Fruit fly (Drosophila melanogaster) whole organism, embryonic: ENCODE measurements around the gene MSBP.

Experiments used
- Antp ChIP-seq: fragments of 200-800 bp; sonication (Bioruptor generic); optimal IDR thresholded peaks from 3 replicates; lab custom pipeline; 2016; ENCODE audit warnings: missing biosample characterization, missing genetic modification characterization
- C15 ChIP-seq: fragments of 200-800 bp; sonication (Bioruptor generic); IDR thresholded peaks from 3 replicates; pipeline ENCODE4 v1.3.6; 2022; ENCODE audit warnings: missing biosample characterization, missing genetic modification characterization
- CG10267 ChIP-seq: fragments of 200-800 bp; sonication (Bioruptor generic); optimal IDR thresholded peaks from 2 replicates; lab custom pipeline; 2018; ENCODE audit warnings: missing biosample characterization, mild to moderate bottlenecking, missing genetic modification characterization, moderate library complexity
- CG11504 ChIP-seq: fragments of 200-800 bp; sonication (Bioruptor generic); optimal IDR thresholded peaks from 3 replicates; lab custom pipeline; 2019; ENCODE audit warnings: missing biosample characterization, mild to moderate bottlenecking, missing genetic modification characterization, moderate library complexity
- CG15479 ChIP-seq: fragments of 200-800 bp; sonication (Bioruptor generic); optimal IDR thresholded peaks from 3 replicates; lab custom pipeline; 2019; ENCODE audit warnings: missing biosample characterization, mild to moderate bottlenecking, missing genetic modification characterization, moderate library complexity
- CG17612 ChIP-seq: fragments of 200-800 bp; sonication (Bioruptor generic); IDR thresholded peaks from 2 replicates; pipeline ENCODE4 v1.3.6; 2022; ENCODE audit warnings: missing biosample characterization, missing genetic modification characterization
- CG18011 ChIP-seq: fragments of 200-800 bp; sonication (Bioruptor generic); optimal IDR thresholded peaks from 2 replicates; lab custom pipeline; 2017; ENCODE audit warnings: missing biosample characterization, missing genetic modification characterization, mild to moderate bottlenecking, moderate library complexity, missing genotype
- CG18262 ChIP-seq: fragments of 200-800 bp; optimal IDR thresholded peaks from 3 replicates; lab custom pipeline; 2019; ENCODE audit warnings: missing biosample characterization, mild to moderate bottlenecking, missing genetic modification characterization, moderate library complexity
- CG3407 ChIP-seq: fragments of 200-800 bp; sonication (Bioruptor generic); optimal IDR thresholded peaks from 2 replicates; lab custom pipeline; 2018; ENCODE audit warnings: missing biosample characterization, mild to moderate bottlenecking, missing genetic modification characterization
- CG4404 ChIP-seq: fragments of 200-800 bp; sonication (Bioruptor generic); IDR thresholded peaks from 2 replicates; pipeline ENCODE4 v1.3.6; 2022; ENCODE audit warnings: missing biosample characterization, missing genetic modification characterization
- CG5245 ChIP-seq: fragments of 200-800 bp; sonication (Bioruptor generic); optimal IDR thresholded peaks from 3 replicates; lab custom pipeline; 2016; ENCODE audit warnings: missing biosample characterization, missing genetic modification characterization
- CG7963 ChIP-seq: fragments of 200-800 bp; sonication (Bioruptor generic); IDR thresholded peaks from 3 replicates; pipeline ENCODE4 v1.3.6; 2022; ENCODE audit warnings: missing biosample characterization, missing genetic modification characterization; ENCODE audit not compliant: partially characterized antibody
- CG8290 ChIP-seq, 3 experiments: fragments of 200-800 bp; sonication (Bioruptor generic); optimal IDR thresholded peaks; 2 replicates each; lab custom pipeline; 2016 to 2019; ENCODE audit warnings: missing biosample characterization in 3 of 3, missing genetic modification characterization in 3 of 3, mild to moderate bottlenecking in 2 of 3, moderate library complexity in 1 of 3
- Camta ChIP-seq: fragments of 200-800 bp; sonication (Bioruptor generic); optimal IDR thresholded peaks from 2 replicates; lab custom pipeline; 2016; ENCODE audit warnings: missing biosample characterization, missing genetic modification characterization
- Doc2 ChIP-seq: fragments of 200-800 bp; sonication (Bioruptor generic); IDR thresholded peaks from 2 replicates; pipeline ENCODE4 v1.3.6; 2022; ENCODE audit warnings: missing biosample characterization, missing genetic modification characterization
- Elba2 ChIP-seq: fragments of 200-800 bp; sonication (Bioruptor generic); optimal IDR thresholded peaks from 3 replicates; lab custom pipeline; 2016; ENCODE audit warnings: missing biosample characterization, missing genetic modification characterization
- GATAe ChIP-seq: fragments of 200-800 bp; sonication (Bioruptor generic); conservative IDR thresholded peaks from 2 replicates; pipeline ENCODE4 v1.3.6; 2022; ENCODE audit warnings: missing biosample characterization, missing genetic modification characterization
- Max ChIP-seq: fragments of 200-800 bp; sonication (Bioruptor generic); optimal IDR thresholded peaks from 2 replicates; lab custom pipeline; 2016; ENCODE audit warnings: missing biosample characterization, mild to moderate bottlenecking, missing genetic modification characterization
- Mrtf ChIP-seq: fragments of 200-800 bp; sonication (Bioruptor generic); IDR thresholded peaks from 3 replicates; pipeline ENCODE4 v1.3.6; 2022; ENCODE audit warnings: missing biosample characterization, missing genetic modification characterization
- Neu2 ChIP-seq: fragments of 200-800 bp; sonication (Bioruptor generic); optimal IDR thresholded peaks from 3 replicates; lab custom pipeline; 2016; ENCODE audit warnings: missing biosample characterization, missing genetic modification characterization, borderline replicate concordance
- Trl ChIP-seq, 3 experiments: fragments of >200 bp in 2 of 3; fragments of 200-800 bp in 1 of 3; sonication (Bioruptor generic) in 1 of 3; optimal IDR thresholded peaks; 2 replicates in 1 of 3; 3 replicates in 2 of 3; lab custom pipeline; 2016 to 2017; ENCODE audit warnings: missing biosample characterization in 1 of 3, missing genetic modification characterization in 1 of 3
- bigmax ChIP-seq: fragments of 200-800 bp; sonication (Bioruptor generic); optimal IDR thresholded peaks from 2 replicates; lab custom pipeline; 2018; ENCODE audit warnings: missing biosample characterization, mild to moderate bottlenecking, missing genetic modification characterization
- bsh ChIP-seq, 2 experiments: fragments of 200-800 bp; sonication (Bioruptor generic); optimal IDR thresholded peaks; 2 replicates each; lab custom pipeline; 2017 to 2018; ENCODE audit warnings: mild to moderate bottlenecking in 2 of 2, missing biosample characterization in 2 of 2, missing genetic modification characterization in 2 of 2, moderate library complexity in 1 of 2
- dm ChIP-seq: fragments of 200-800 bp; sonication (Bioruptor generic); optimal IDR thresholded peaks from 3 replicates; lab custom pipeline; 2016; ENCODE audit warnings: missing biosample characterization, missing genetic modification characterization
- fd96Cb ChIP-seq: fragments of 200-800 bp; sonication (Bioruptor generic); optimal IDR thresholded peaks from 2 replicates; lab custom pipeline; 2018; ENCODE audit warnings: missing biosample characterization, mild to moderate bottlenecking, missing genetic modification characterization, moderate library complexity
- gsb ChIP-seq: fragments of 200-800 bp; sonication (Bioruptor generic); IDR thresholded peaks from 2 replicates; pipeline ENCODE4 v1.3.6; 2022; ENCODE audit warnings: missing biosample characterization, missing genetic modification characterization
- insv ChIP-seq, 2 experiments: fragments of 200-800 bp; sonication (Bioruptor generic); optimal IDR thresholded peaks; 3 replicates each; lab custom pipeline; 2016 to 2018; ENCODE audit warnings: missing biosample characterization in 2 of 2, missing genetic modification characterization in 2 of 2
- lbe ChIP-seq: fragments of 200-800 bp; sonication (Bioruptor generic); optimal IDR thresholded peaks from 2 replicates; lab custom pipeline; 2016; ENCODE audit warnings: missing biosample characterization, mild to moderate bottlenecking, missing genetic modification characterization
- otp ChIP-seq: fragments of 200-800 bp; sonication (Bioruptor generic); IDR thresholded peaks from 3 replicates; pipeline ENCODE4, ENCODE4 v1.3.6; 2022; ENCODE audit warnings: missing biosample characterization, missing genetic modification characterization
- peb ChIP-seq: fragments of 200-800 bp; sonication (Bioruptor generic); IDR thresholded peaks from 2 replicates; pipeline ENCODE4 v1.3.6; 2022; ENCODE audit warnings: missing biosample characterization, missing genetic modification characterization
- sens-2 ChIP-seq: fragments of 200-800 bp; sonication (Bioruptor generic); IDR thresholded peaks from 2 replicates; pipeline ENCODE4 v1.3.6; 2022; ENCODE audit warnings: missing biosample characterization, missing genetic modification characterization
- slp2 ChIP-seq: fragments of 200-800 bp; sonication (Bioruptor generic); optimal IDR thresholded peaks from 2 replicates; lab custom pipeline; 2016; ENCODE audit warnings: missing biosample characterization, missing genetic modification characterization
- tna ChIP-seq: fragments of 200-800 bp; sonication (Bioruptor generic); IDR thresholded peaks from 2 replicates; pipeline ENCODE4 v1.3.6; 2022; ENCODE audit warnings: missing biosample characterization, missing genetic modification characterization; ENCODE audit not compliant: partially characterized antibody
- toy ChIP-seq: fragments of 200-800 bp; sonication (Bioruptor generic); IDR thresholded peaks from 2 replicates; pipeline ENCODE4 v1.3.6; 2022; ENCODE audit warnings: missing biosample characterization, missing genetic modification characterization
- zen ChIP-seq: fragments of 200-800 bp; sonication (Bioruptor generic); optimal IDR thresholded peaks from 3 replicates; lab custom pipeline; 2018; ENCODE audit warnings: missing biosample characterization, mild to moderate bottlenecking, missing genetic modification characterization, moderate library complexity

The MSBP gene

dm6 chrX:15875569-15875968 lies 14.3 kb downstream of the MSBP start:
- TF ChIP-seq CG15479 (GFP tag; lab: Kevin White, UChicago) (peak; percentile 19), fd96Cb (no peak), tna (GFP tag; lab: Robert Waterston, UW) (no peak), CG8290 (GFP tag; optimal IDR thresholded peaks at IDR 0.05; lab: Kevin White, UChicago) (peak; percentile 51), CG8290 (tag; optimal IDR thresholded peaks at IDR 0.05; lab: Kevin White, UChicago) (peak in 1 of 2 experiments; percentile 32), Max (no peak), slp2 (GFP tag; lab: Kevin White, UChicago) (no peak), Elba2 (GFP tag; lab: Kevin White, UChicago) (peak; percentile 46), Antp (GFP tag; lab: Kevin White, UChicago) (no peak), Neu2 (GFP tag; lab: Kevin White, UChicago) (no peak), dm (GFP tag; lab: Kevin White, UChicago) (no peak), toy (GFP tag; lab: Robert Waterston, UW) (no peak), CG18011 (GFP tag; lab: Kevin White, UChicago) (no peak), otp (no peak), GATAe (GFP tag; lab: Robert Waterston, UW) (no peak), Doc2 (GFP tag; lab: Robert Waterston, UW) (no peak), insv (GFP tag; optimal IDR thresholded peaks at IDR 0.05; lab: Kevin White, UChicago) (peak; percentile 91 to 99), Camta (GFP tag; lab: Kevin White, UChicago) (no peak), CG7963 (GFP tag; lab: Robert Waterston, UW) (no peak), bigmax (GFP tag; lab: Kevin White, UChicago) (no peak), CG11504 (tag; lab: Kevin White, UChicago) (no peak), zen (tag; lab: Kevin White, UChicago) (peak; percentile 70), Mrtf (no peak), sens-2 (GFP tag; lab: Robert Waterston, UW) (no peak), CG10267 (tag; lab: Kevin White, UChicago) (peak; percentile 67)

DNA sequence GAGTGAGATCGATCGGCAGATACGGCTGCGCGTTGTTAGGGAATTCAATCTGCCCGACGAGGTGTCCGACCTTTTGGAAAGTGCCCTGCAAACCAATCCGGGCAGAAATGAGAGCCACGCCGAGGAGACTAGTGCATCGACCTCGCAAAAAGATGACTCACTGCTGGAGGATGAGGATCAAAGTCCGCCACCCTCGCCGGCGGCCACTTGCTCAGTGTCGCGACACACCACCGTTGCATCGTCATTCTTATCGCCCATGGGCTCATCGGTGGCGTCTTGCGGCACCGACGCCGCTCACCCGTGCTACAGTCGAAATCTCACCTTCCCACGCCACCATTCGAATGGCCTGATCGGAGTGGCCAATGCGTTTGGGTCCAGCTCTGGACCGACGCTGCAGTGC lies 15.5 kb downstream of the MSBP start:
- TF ChIP-seq lbe (GFP tag; lab: Kevin White, UChicago) (no peak), CG17612 (GFP tag; lab: Robert Waterston, UW) (no peak), bsh (GFP tag; optimal IDR thresholded peaks at IDR 0.05; lab: Kevin White, UChicago) (no peak), CG4404 (GFP tag; lab: Robert Waterston, UW) (no peak), C15 (GFP tag; lab: Robert Waterston, UW) (no peak), CG5245 (no peak), CG18262 (tag; lab: Kevin White, UChicago) (no peak), peb (no peak), gsb (GFP tag; lab: Robert Waterston, UW) (no peak), Trl (optimal IDR thresholded peaks at IDR 0.05; lab: Kevin White, UChicago) (no peak), Trl (GFP tag; optimal IDR thresholded peaks at IDR 0.05; lab: Kevin White, UChicago) (no peak), Elba2 (GFP tag; lab: Kevin White, UChicago) (no peak), CG3407 (GFP tag; lab: Kevin White, UChicago) (no peak)
